Worm (Caenorhabditis elegans) whole organism, L1 larva: ENCODE data around the gene spp-29.

Experiments
- C16A3.4 ChIP-seq: fragments of 150-350 bp; optimal IDR thresholded peaks from 2 replicates; lab custom pipeline; 2014; ENCODE audit warnings: missing biosample characterization, missing genetic modification characterization
- Y116A8C.19 ChIP-seq: sonication (generic microtip); optimal IDR thresholded peaks from 2 replicates; lab custom pipeline; 2016; ENCODE audit warnings: missing compliant biosample characterization, missing genetic modification characterization, borderline replicate concordance
- aha-1 ChIP-seq: fragments of 150-350 bp; optimal IDR thresholded peaks from 2 replicates; lab custom pipeline; 2014; ENCODE audit warnings: missing biosample characterization, missing genetic modification characterization
- aly-2 ChIP-seq: fragments of 150-350 bp; optimal IDR thresholded peaks from 2 replicates; lab custom pipeline; 2014; ENCODE audit warnings: missing biosample characterization, missing genetic modification characterization
- ceh-63 ChIP-seq: fragments of 200-800 bp; sonication (Bioruptor generic); optimal IDR thresholded peaks from 2 replicates; lab custom pipeline; 2018; ENCODE audit warnings: mild to moderate bottlenecking, missing genetic modification characterization, missing compliant biosample characterization
- ceh-82 ChIP-seq, 3 experiments: fragments of 150-350 bp in 1 of 3; sonication (generic microtip) in 2 of 3; optimal IDR thresholded peaks; 2 replicates each; lab custom pipeline; 2014 to 2017; ENCODE audit warnings: missing biosample characterization in 3 of 3, missing genetic modification characterization in 3 of 3
- ceh-88 ChIP-seq: fragments of 200-800 bp; sonication (Bioruptor generic); IDR thresholded peaks from 2 replicates; pipeline ENCODE4 v1.3.6; 2022; ENCODE audit warnings: missing genetic modification characterization, missing compliant biosample characterization
- ceh-90 ChIP-seq: sonication (generic microtip); optimal IDR thresholded peaks from 2 replicates; lab custom pipeline; 2016; ENCODE audit warnings: missing genetic modification characterization, missing compliant biosample characterization
- dsc-1 ChIP-seq: sonication (generic microtip); optimal IDR thresholded peaks from 2 replicates; lab custom pipeline; 2016; ENCODE audit warnings: mild to moderate bottlenecking, missing genetic modification characterization, missing compliant biosample characterization
- efl-1 ChIP-seq, 4 experiments: fragments of 150-350 bp; optimal IDR thresholded peaks in 3 of 4; peaks in 1 of 4; 1 replicate in 1 of 4; 2 replicates in 3 of 4; lab custom pipeline; 2014; ENCODE audit warnings: missing biosample characterization in 2 of 4, missing genetic modification characterization in 2 of 4, missing genetic modification reagents in 2 of 4
- efl-3 ChIP-seq: fragments of 200-800 bp; sonication (Bioruptor generic); optimal IDR thresholded peaks from 2 replicates; lab custom pipeline; 2018; ENCODE audit warnings: mild to moderate bottlenecking, missing genetic modification characterization, missing compliant biosample characterization
- egl-13 ChIP-seq: sonication (generic microtip); optimal IDR thresholded peaks from 2 replicates; lab custom pipeline; 2016; ENCODE audit warnings: missing genotype, missing genetic modification reagents, missing genetic modification characterization, missing compliant biosample characterization
- egl-27 ChIP-seq, 2 experiments: fragments of 150-350 bp in 1 of 2; sonication (generic microtip); optimal IDR thresholded peaks; 3 replicates each; lab custom pipeline; 2017 to 2018; ENCODE audit warnings: missing biosample characterization in 2 of 2, missing genetic modification characterization in 2 of 2, missing genetic modification reagents in 2 of 2
- elt-2 ChIP-seq: sonication (generic microtip); optimal IDR thresholded peaks from 2 replicates; lab custom pipeline; 2016; ENCODE audit warnings: missing genetic modification characterization, mild to moderate bottlenecking, inconsistent platforms, missing compliant biosample characterization, missing genetic modification reagents
- ets-5 ChIP-seq: fragments of 200-800 bp; sonication (Bioruptor generic); IDR thresholded peaks from 2 replicates; pipeline ENCODE4 v1.3.6; 2022; ENCODE audit warnings: missing genetic modification characterization, missing compliant biosample characterization
- fkh-8 ChIP-seq: sonication (generic microtip); optimal IDR thresholded peaks from 2 replicates; lab custom pipeline; 2016; ENCODE audit warnings: mild to moderate bottlenecking, missing genetic modification characterization, missing compliant biosample characterization
- fos-1 ChIP-seq: fragments of 150-350 bp; optimal IDR thresholded peaks from 2 replicates; lab custom pipeline; 2014; ENCODE audit warnings: missing biosample characterization, missing genetic modification characterization
- grh-1 ChIP-seq: fragments of 200-800 bp; sonication (Bioruptor generic); IDR thresholded peaks from 2 replicates; pipeline ENCODE4 v1.3.6; 2022; ENCODE audit warnings: missing genetic modification reagents, missing genetic modification characterization, missing compliant biosample characterization
- hlh-17 ChIP-seq: fragments of 200-800 bp; sonication (Bioruptor generic); optimal IDR thresholded peaks from 2 replicates; lab custom pipeline; 2018; ENCODE audit warnings: missing genetic modification characterization, mild to moderate bottlenecking, missing compliant biosample characterization, moderate library complexity, borderline replicate concordance
- hlh-4 ChIP-seq: sonication (generic microtip); optimal IDR thresholded peaks from 2 replicates; lab custom pipeline; 2016; ENCODE audit warnings: mild to moderate bottlenecking, missing genetic modification characterization, missing compliant biosample characterization
- isw-1 ChIP-seq: fragments of 200-800 bp; sonication (Bioruptor generic); IDR thresholded peaks from 2 replicates; pipeline ENCODE4 v1.3.6; 2022; ENCODE audit warnings: missing genetic modification characterization, missing compliant biosample characterization
- lin-13 ChIP-seq: fragments of 150-350 bp; optimal IDR thresholded peaks from 2 replicates; lab custom pipeline; 2014; ENCODE audit warnings: missing biosample characterization, missing genetic modification reagents, missing genetic modification characterization
- lin-35 ChIP-seq, 2 experiments: fragments of 150-350 bp; optimal IDR thresholded peaks; 2 replicates each; lab custom pipeline; 2014; ENCODE audit warnings: missing biosample characterization in 2 of 2, missing genetic modification characterization in 2 of 2, missing genetic modification reagents in 2 of 2
- lir-3 ChIP-seq: sonication (generic microtip); optimal IDR thresholded peaks from 2 replicates; lab custom pipeline; 2016; ENCODE audit warnings: mild to moderate bottlenecking, missing genetic modification characterization, moderate library complexity, missing compliant biosample characterization; ENCODE audit not compliant: poor library complexity
- mab-9 ChIP-seq: fragments of 200-800 bp; sonication (Bioruptor generic); IDR thresholded peaks from 2 replicates; pipeline ENCODE4 v1.3.6; 2022; ENCODE audit warnings: missing genetic modification reagents, missing genetic modification characterization, missing compliant biosample characterization
- mep-1 ChIP-seq: fragments of 150-350 bp; optimal IDR thresholded peaks from 2 replicates; lab custom pipeline; 2014; ENCODE audit warnings: missing biosample characterization, missing genetic modification characterization
- nhr-11 ChIP-seq: fragments of 150-350 bp; optimal IDR thresholded peaks from 2 replicates; lab custom pipeline; 2014; ENCODE audit warnings: missing biosample characterization, missing genetic modification characterization
- nhr-12 ChIP-seq: sonication (generic microtip); optimal IDR thresholded peaks from 2 replicates; lab custom pipeline; 2017; ENCODE audit warnings: missing biosample characterization, missing genetic modification characterization
- nhr-19 ChIP-seq: fragments of 200-800 bp; sonication (Bioruptor generic); conservative IDR thresholded peaks from 2 replicates; pipeline ENCODE4 v1.3.6; 2022; ENCODE audit warnings: missing genetic modification characterization, missing compliant biosample characterization
- nhr-71 ChIP-seq: sonication (generic microtip); optimal IDR thresholded peaks from 2 replicates; lab custom pipeline; 2016; ENCODE audit warnings: mild to moderate bottlenecking, missing genetic modification characterization, moderate library complexity, missing compliant biosample characterization
- nhr-77 ChIP-seq: fragments of 150-350 bp; optimal IDR thresholded peaks from 2 replicates; lab custom pipeline; 2014; ENCODE audit warnings: missing biosample characterization, missing genetic modification characterization
- nhr-84 ChIP-seq: sonication (generic microtip); optimal IDR thresholded peaks from 2 replicates; lab custom pipeline; 2017; ENCODE audit warnings: missing biosample characterization, missing genetic modification characterization
- pqm-1 ChIP-seq: sonication (generic microtip); optimal IDR thresholded peaks from 3 replicates; lab custom pipeline; 2017; ENCODE audit warnings: missing biosample characterization, missing genetic modification characterization
- sup-37 ChIP-seq: fragments of 200-800 bp; sonication (Bioruptor generic); optimal IDR thresholded peaks from 2 replicates; lab custom pipeline; 2018; ENCODE audit warnings: mild to moderate bottlenecking, missing genetic modification characterization, missing compliant biosample characterization
- swsn-7 ChIP-seq: sonication (generic microtip); optimal IDR thresholded peaks from 2 replicates; lab custom pipeline; 2016; ENCODE audit warnings: missing genetic modification characterization, missing compliant biosample characterization
- unc-30 ChIP-seq: sonication (generic microtip); optimal IDR thresholded peaks from 2 replicates; lab custom pipeline; 2017; ENCODE audit warnings: missing biosample characterization, missing genetic modification characterization
- unc-86 ChIP-seq: sonication (generic microtip); optimal IDR thresholded peaks from 2 replicates; lab custom pipeline; 2016; ENCODE audit warnings: missing genetic modification characterization, missing compliant biosample characterization
- unc-98 ChIP-seq: fragments of 200-800 bp; sonication (Bioruptor generic); IDR thresholded peaks from 2 replicates; pipeline ENCODE4 v1.3.6; 2022; ENCODE audit warnings: missing genetic modification characterization, missing compliant biosample characterization
- ztf-4 ChIP-seq: fragments of 150-350 bp; optimal IDR thresholded peaks from 2 replicates; lab custom pipeline; 2014; ENCODE audit warnings: missing biosample characterization, missing genetic modification characterization

spp-29 gene

ce11 chrV:17699097-17699496, 2.4 kb upstream of the spp-29 start, which contains the start of gene Y26G10.4:
Y26G10.4 (minus strand) TSS chrV:17699197.
- no peak for TF ChIP-seq nhr-84 (tag; lab: Kevin White, UChicago)
- TF ChIP-seq aha-1 (tag; lab: Kevin White, UChicago), result no peak
- TF ChIP-seq ceh-82 (tag; optimal IDR thresholded peaks at IDR 0.05; lab: Kevin White, UChicago), result no peak
- TF ChIP-seq ets-5 (GFP tag; lab: Robert Waterston, UW), result no peak
- no peak for TF ChIP-seq nhr-19
- TF ChIP-seq ceh-90 (tag; lab: Kevin White, UChicago), result no peak
- TF ChIP-seq grh-1, result no peak

- no peak for TF ChIP-seq nhr-12 (tag; lab: Kevin White, UChicago)
- TF ChIP-seq efl-3 (GFP tag; lab: Kevin White, UChicago), result no peak
- no peak for TF ChIP-seq nhr-77 (tag; lab: Kevin White, UChicago)
- no peak for TF ChIP-seq lin-35 (GFP tag; optimal IDR thresholded peaks at IDR 0.05; lab: Kevin White, UChicago)
- no peak for TF ChIP-seq mab-9 (GFP tag; lab: Robert Waterston, UW)
Observed at ce11 chrV:17695802-17696201, 851 bp downstream of the spp-29 start, which contains the start of gene Y26G10.1. Y26G10.1 (minus strand) TSS chrV:17695902.

ce11 chrV:17694260-17694659, 2.4 kb downstream of the spp-29 start:
- TF ChIP-seq elt-2 (tag; lab: Kevin White, UChicago), result peak; percentile 50
- peak; percentile 33 for TF ChIP-seq pqm-1
- TF ChIP-seq fos-1 (tag; lab: Kevin White, UChicago), result no peak

ce11 chrV:17690922-17691321, 5.7 kb downstream of the spp-29 start, which contains the start of gene F59A1.13:
F59A1.13 (minus strand) TSS chrV:17691022.
- TF ChIP-seq mab-9 (GFP tag; lab: Robert Waterston, UW) (no peak), unc-98 (no peak), efl-3 (GFP tag; lab: Kevin White, UChicago) (no peak), mep-1 (tag; lab: Kevin White, UChicago) (no peak), fkh-8 (no peak), C16A3.4 (tag; lab: Kevin White, UChicago) (no peak), sup-37 (GFP tag; lab: Kevin White, UChicago) (no peak), nhr-11 (tag; lab: Kevin White, UChicago) (no peak), unc-30 (tag; lab: Kevin White, UChicago) (no peak), hlh-4 (tag; lab: Kevin White, UChicago) (no peak), ztf-4 (tag; lab: Kevin White, UChicago) (no peak), dsc-1 (tag; lab: Kevin White, UChicago) (no peak), unc-86 (tag; lab: Kevin White, UChicago) (no peak), lin-13 (GFP tag; lab: Kevin White, UChicago) (no peak), lin-35 (GFP tag; optimal IDR thresholded peaks at IDR 0.05; lab: Kevin White, UChicago) (no peak), aly-2 (tag; lab: Kevin White, UChicago) (no peak), efl-1 (optimal IDR thresholded peaks at IDR 0.05; lab: Kevin White, UChicago) (no peak), efl-1 (GFP tag; optimal IDR thresholded peaks at IDR 0.05 in 1 of 2; lab: Kevin White, UChicago) (no peak)

ce11 chrV:17686852-17687251, 9.8 kb downstream of the spp-29 start, which contains the start of gene F59A1.18:
F59A1.18 (minus strand) TSS chrV:17686952.
- TF ChIP-seq nhr-19 (no peak), lir-3 (tag; lab: Kevin White, UChicago) (no peak), lin-13 (GFP tag; lab: Kevin White, UChicago) (no peak), ets-5 (GFP tag; lab: Robert Waterston, UW) (no peak), ceh-88 (GFP tag; lab: Robert Waterston, UW) (no peak)

- TF ChIP-seq Y116A8C.19 (tag; lab: Kevin White, UChicago), result no peak
- no peak for TF ChIP-seq isw-1
- TF ChIP-seq ceh-63 (GFP tag; lab: Kevin White, UChicago), result no peak
- no peak for TF ChIP-seq efl-3 (GFP tag; lab: Kevin White, UChicago)
- TF ChIP-seq swsn-7 (tag; lab: Kevin White, UChicago), result no peak
- TF ChIP-seq hlh-4 (tag; lab: Kevin White, UChicago), result no peak
- no peak for TF ChIP-seq nhr-71 (tag; lab: Kevin White, UChicago)
- TF ChIP-seq egl-13, result no peak
- no peak for TF ChIP-seq C16A3.4 (tag; lab: Kevin White, UChicago)
- TF ChIP-seq nhr-11 (tag; lab: Kevin White, UChicago), result no peak
- no peak for TF ChIP-seq egl-27 (tag; optimal IDR thresholded peaks at IDR 0.05; lab: Kevin White, UChicago)
- TF ChIP-seq hlh-17 (GFP tag; lab: Kevin White, UChicago), result no peak
Observed at ce11 chrV:17684857-17685256, 11.8 kb downstream of the spp-29 start, which contains the start of the genes F59A1.16 and F59A1.6. F59A1.16 (minus strand) TSS chrV:17684957. F59A1.6 (plus strand) TSS chrV:17685141.
